Worm (Caenorhabditis elegans) whole organism, dauer: ENCODE data around the gene srh-236.

Experiments used
- unc-62 ChIP-seq: sonication (generic microtip); optimal IDR thresholded peaks from 2 replicates; lab custom pipeline; 2017; ENCODE audit warnings: missing biosample characterization, missing genetic modification reagents, missing genetic modification characterization

srh-236 gene

ce11 chrV:17232403-17232802, 20.6 kb upstream of the srh-236 start:
- TF ChIP-seq unc-62: no peak

- no peak for TF ChIP-seq unc-62
Observed at ce11 chrV:17226119-17226518, 14.3 kb upstream of the srh-236 start, which contains the start of gene srh-112. TSS of gene srh-112 (minus strand) at chrV:17226219.

DNA sequence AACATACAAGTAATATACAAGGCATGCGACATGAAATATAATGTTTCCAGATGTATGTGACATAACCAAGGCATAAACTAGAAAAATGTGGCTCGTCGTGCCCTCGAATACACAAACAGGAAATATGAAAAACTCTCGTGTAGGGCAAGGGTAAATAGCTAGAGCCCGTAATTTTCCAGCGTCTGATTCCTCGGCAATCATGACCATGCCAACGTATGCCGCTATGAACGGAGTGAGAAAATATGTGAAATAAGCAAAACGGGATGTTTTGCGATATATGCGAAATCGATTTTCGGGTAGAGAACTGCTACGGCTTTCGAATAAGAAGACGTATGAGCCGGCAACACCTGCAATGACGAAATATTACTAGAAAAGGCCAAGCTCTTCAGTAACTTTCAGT, 13.6 kb upstream of the srh-236 start, which contains the start of gene scl-25:
Gene scl-25, plus strand, starts transcription at position 301 of the 400 bp plus-strand sequence.
- no peak for TF ChIP-seq unc-62

ce11 chrV:17223305-17223704, 11.5 kb upstream of the srh-236 start, which contains the start of gene srh-252:
TSS of gene srh-252 (minus strand) at chrV:17223405.
- no peak for TF ChIP-seq unc-62

ce11 chrV:17220345-17220744, 8.5 kb upstream of the srh-236 start, which contains the start of gene srh-109:
TSS of gene srh-109 (minus strand) at chrV:17220445.
- no peak for TF ChIP-seq unc-62

DNA sequence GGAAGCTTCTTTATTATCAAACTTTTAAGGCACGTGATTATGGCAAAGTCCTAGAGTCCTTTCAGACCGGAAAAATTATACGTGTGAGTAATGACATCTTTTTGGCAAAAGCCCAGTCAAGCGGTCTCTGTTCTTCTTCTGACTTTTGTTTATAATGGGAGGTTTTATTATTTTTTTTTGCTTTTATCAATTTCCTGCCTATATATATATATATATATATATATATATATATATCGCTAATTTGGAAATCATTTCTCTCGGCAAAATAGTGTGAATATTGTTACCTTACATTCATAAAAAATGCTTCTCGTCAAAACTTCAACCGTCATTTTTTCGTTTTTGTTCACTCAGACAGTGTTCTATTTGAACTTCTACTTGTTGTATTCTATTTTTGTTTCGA, 5.9 kb upstream of the srh-236 start, which contains the start of gene srbc-62:
Gene srbc-62, plus strand, starts transcription at position 301 of the 400 bp plus-strand sequence.
- TF ChIP-seq unc-62: no peak

DNA sequence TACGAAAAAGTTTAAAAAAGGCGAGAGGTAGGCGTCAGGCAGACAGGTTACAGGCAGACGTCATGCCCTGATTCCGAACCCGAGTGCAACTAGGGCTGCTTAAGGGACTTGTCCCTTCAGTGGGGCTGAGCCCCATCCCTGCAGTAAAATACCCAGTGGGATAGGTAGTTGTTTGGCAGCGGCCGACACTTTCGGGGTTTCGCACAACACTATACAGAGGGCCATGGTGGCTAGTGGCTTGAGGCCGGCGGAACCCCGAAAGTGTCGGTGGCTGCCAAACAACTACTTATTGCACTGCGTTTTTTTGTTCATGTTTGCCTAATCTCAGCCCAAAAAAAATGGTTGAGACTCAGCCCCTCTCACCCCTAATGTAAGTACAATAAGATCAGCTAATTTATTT, 3.8 kb upstream of the srh-236 start:
- no peak for TF ChIP-seq unc-62

ce11 chrV:17212743-17213142, 904 bp upstream of the srh-236 start, which contains the start of gene srh-113:
TSS of gene srh-113 (plus strand) at chrV:17213043.
- no peak for TF ChIP-seq unc-62

DNA sequence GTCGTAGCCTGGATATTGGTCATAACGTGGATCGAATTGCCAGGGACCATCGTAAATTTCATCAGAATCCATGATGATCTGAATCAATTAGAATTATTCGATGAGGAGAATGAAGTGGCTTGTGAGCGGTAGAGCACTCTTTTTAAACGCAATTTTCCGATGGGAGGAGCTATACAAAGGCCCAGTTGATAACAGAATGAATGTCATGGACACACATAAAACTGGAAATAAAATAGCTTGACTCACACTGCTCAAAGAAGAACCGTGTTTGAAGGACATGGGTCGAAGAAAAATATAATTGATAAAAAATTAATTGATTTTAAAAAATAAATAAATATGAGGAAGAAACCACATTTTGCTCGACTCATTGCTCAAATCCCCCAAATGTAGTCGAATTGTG, 3.8 kb downstream of the srh-236 start, which contains the start of gene Y68A4A.13:
Gene Y68A4A.13, minus strand, starts transcription at position 101 of the 400 bp plus-strand sequence.
- no peak for TF ChIP-seq unc-62

ce11 chrV:17206469-17206868, 5.4 kb downstream of the srh-236 start:
- no peak for TF ChIP-seq unc-62

DNA sequence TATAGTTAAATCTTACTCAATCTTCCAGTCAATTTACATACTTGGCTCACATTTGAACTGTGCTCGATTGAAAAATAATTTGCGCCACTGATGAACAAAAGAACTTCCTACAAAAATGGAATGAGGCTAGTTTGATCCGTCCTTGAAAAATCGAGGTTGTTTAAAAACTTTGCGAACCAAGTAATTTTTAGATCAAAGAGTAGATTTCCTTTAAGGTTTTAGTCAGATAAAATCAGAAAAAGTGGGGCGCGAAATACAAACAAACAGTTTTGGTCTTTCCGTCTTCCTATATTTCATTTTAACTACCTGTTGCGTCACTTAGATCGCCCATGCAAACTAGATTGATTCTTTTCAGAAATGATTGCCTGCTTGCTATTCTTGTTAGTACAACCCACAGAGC, 10.0 kb downstream of the srh-236 start, which contains the start of gene Y68A4A.10:
Gene Y68A4A.10, plus strand, starts transcription at position 301 of the 400 bp plus-strand sequence.
- no peak for TF ChIP-seq unc-62

- TF ChIP-seq unc-62: no peak
Observed at ce11 chrV:17198926-17199325, 12.9 kb downstream of the srh-236 start, which contains the start of gene srz-96. TSS of gene srz-96 (plus strand) at chrV:17199226.

- TF ChIP-seq unc-62: no peak
Observed at ce11 chrV:17192238-17192637, 19.6 kb downstream of the srh-236 start, which contains the start of gene srz-47. TSS of gene srz-47 (minus strand) at chrV:17192338.

ce11 chrV:17190399-17190798, 21.4 kb downstream of the srh-236 start, which contains the start of gene str-199:
TSS of gene str-199 (minus strand) at chrV:17190499.
- no peak for TF ChIP-seq unc-62

DNA sequence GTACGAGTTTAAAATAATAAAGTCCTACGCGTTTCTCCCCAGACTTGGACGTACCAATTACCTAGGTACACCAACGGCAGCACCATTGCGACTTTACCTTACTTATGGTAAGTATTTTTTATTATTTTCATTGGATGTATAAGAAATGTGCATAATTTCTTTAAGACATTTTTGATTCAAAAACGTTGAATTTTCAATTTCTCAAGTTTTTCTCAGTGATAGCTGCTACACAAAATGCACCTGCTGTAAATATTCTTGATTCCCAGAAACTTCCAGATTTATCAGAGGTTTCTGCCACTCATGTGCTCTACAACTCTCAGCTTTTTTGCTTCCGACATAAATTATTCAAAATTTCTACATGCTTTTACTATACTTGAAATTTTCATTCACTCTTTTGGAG, 29.8 kb downstream of the srh-236 start, which contains the start of gene srh-159:
Gene srh-159, plus strand, starts transcription at position 301 of the 400 bp plus-strand sequence.
- no peak for TF ChIP-seq unc-62

DNA sequence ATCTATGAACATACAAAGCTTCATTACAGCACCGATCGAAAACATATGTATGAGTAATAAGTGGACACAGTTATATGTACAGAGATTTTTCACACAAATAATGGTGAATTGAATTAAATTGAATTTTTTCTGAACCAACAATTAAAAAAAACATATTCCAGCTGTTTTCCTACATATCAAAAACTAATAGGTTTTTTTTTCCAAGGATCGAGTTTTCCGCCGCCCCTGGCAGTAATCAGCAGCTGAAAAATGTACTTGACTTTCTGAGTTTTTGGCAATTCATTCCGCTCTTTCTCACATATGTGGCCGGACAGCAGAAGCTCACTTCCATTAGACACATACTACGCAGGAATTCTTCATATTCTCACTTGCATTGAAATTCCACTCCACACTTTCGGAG, 33.4 kb downstream of the srh-236 start, which contains the start of gene srh-174:
Gene srh-174, plus strand, starts transcription at position 301 of the 400 bp plus-strand sequence.
- TF ChIP-seq unc-62: no peak

ce11 chrV:17177967-17178366, 33.9 kb downstream of the srh-236 start, which contains the start of gene srsx-1:
TSS of gene srsx-1 (minus strand) at chrV:17178067.
- TF ChIP-seq unc-62: no peak

DNA sequence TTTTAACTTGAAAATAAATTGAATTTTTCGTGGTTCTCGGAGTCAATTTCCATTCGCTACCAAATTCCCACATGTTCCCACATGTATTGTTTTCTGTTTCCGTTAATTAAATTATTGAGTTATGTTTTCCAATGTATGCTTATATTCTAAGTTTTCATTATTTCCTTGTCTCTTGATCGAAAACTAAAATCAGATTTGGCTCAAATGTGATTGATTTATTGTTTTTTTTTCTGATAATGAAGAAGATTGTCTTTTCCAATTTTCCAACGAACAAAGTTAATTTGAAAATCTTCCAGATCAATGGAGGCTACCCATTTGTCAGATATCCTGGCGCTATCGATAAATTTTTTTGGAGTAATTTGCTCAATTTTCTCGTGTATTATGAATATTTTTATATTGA, 38.1 kb downstream of the srh-236 start, which contains the start of gene srbc-25:
Gene srbc-25, plus strand, starts transcription at position 301 of the 400 bp plus-strand sequence.
- no peak for TF ChIP-seq unc-62
